Fruit fly (Drosophila melanogaster): ENCODE data around the gene eIF4E1.
A peak's percentile ranks its signal among the peaks of the same experiment; 100 is the strongest.

eIF4E1 gene

DNA sequence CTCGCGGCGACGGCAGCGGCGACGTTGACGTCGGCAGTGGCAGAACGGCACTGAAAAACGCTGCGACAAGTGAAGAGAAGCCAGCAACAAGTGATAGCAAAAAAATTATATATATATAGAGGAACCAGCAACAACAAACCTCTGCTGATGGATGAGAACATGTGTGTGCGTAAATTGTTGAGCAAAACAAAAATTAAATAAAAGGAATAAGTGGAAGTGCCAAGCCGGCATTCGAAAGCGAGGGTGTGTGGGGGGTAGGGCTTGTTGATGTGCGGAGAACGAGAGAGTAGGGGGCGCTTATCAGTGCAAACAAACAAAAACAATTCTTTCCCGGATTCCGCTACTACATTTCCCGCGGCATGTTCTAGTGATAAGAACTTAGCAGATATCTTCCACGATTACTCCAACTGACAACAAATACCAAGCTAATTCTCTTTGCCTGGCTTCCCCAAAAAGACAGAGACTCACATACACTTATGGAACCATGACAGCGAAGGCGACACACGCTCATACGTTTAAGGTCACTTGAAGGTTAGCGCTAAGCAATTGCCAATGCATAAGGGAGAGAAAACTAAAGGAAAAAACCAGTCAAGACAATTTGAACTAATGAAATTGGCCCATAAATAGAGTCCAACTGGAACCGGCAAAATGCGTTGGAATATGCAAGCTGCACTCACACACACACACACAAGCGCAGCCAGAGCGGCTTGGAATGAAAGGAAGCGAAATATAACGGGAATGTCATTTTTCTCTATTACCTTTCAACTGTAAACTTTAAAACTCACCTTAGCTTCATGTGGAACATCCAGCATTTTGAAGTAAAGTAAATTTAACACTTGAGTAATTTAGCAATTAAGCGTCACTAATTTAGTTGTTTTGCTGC, 44.2 kb downstream of the eIF4E1 start:
- TF ChIP-seq noc (tag; optimal IDR thresholded peaks at IDR 0.05): peak; percentile 37

DNA sequence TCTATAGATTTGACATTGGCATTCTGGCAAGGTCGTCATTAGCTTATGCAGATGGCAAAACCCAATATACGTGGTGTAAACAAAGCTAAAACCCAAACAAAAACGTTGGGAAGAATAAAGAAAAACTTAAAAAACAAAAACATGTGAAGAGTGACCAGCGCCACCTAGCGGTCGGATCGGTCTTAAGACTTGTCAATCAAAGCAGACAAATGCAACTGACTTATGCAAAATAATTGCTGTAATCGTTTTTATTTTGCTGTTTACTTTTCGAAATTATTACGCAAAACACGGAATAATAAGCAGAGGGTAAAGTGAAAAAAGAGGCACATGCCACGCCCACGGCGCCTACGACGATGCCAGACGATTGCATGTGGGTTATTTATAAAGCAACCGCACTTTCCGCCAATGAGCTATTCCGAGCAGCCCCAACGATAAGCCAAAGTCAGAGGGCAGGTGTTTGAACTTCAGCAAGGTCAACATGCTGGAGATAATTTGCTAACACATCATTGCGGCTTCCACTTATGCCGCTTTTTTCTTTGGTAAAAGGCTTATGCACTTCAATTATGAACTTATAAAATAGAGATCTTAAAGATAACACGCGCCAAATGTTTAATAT, 46.0 kb downstream of the eIF4E1 start:
- no peak for TF ChIP-seq noc (tag; optimal IDR thresholded peaks at IDR 0.05)

DNA sequence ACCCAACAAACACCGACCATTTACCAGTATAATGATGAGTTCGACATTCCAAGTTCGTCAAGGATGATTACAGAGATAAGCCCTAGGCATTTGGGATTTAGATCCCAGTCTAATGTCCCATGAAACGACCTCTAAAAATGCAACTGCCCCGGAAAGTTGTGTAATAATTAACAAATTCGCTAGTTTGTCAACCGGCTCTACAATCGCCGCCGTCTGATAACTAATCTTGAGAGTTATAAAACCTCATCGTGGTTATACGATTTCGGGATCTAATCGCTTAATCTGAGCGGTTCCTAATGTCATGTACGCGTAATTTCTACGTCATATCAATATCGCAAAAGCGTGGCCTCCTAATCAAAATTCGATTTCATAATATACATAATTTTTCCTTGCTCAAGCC, 46.7 kb downstream of the eIF4E1 start:
- no peak for TF ChIP-seq noc (tag; optimal IDR thresholded peaks at IDR 0.05)

DNA sequence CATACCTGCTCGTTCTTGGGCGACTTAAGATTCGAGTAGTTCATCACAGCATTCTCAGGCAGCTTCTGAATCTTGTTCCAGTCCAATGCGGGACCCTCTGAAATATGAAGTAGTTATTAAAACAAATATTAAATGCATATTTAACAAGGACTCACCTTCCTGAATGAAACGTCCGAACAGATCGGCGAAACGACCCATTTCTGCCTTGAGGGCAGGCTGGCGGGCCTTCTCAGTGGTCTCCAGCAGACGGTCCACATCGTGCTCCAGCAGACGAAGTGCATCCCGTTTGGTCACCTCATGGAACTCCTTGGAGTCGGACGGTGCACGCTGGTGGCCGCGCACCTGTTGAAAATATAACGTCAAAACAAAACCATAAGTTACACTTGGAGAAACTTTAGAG, 48.5 kb downstream of the eIF4E1 start, which contains the start of gene CG32040:
Gene CG32040 (plus strand): TSS at position 301 of the 400 bp plus-strand sequence.
- TF ChIP-seq noc (tag; optimal IDR thresholded peaks at IDR 0.05): no peak

Measured in whole organism, larva.